Fruit fly (Drosophila melanogaster) whole organism, embryonic: ENCODE measurements around the gene cl.

Experiments used
- Adf1 ChIP-seq: fragments of 200-800 bp; sonication (Bioruptor generic); IDR thresholded peaks from 2 replicates; pipeline ENCODE4 v1.3.6; 2022; ENCODE audit warnings: missing biosample characterization, missing genetic modification characterization
- Atf-2 ChIP-seq: fragments of 200-800 bp; sonication (Bioruptor generic); optimal IDR thresholded peaks from 2 replicates; lab custom pipeline; 2016; ENCODE audit warnings: missing biosample characterization, missing genetic modification characterization
- BEAF-32 ChIP-seq: fragments of 200-800 bp; sonication (Bioruptor generic); optimal IDR thresholded peaks from 3 replicates; lab custom pipeline; 2017; ENCODE audit warnings: missing biosample characterization, missing genetic modification characterization, mild to moderate bottlenecking, moderate library complexity, missing genetic modification reagents
- C15 ChIP-seq: fragments of 200-800 bp; sonication (Bioruptor generic); IDR thresholded peaks from 3 replicates; pipeline ENCODE4 v1.3.6; 2022; ENCODE audit warnings: missing biosample characterization, missing genetic modification characterization
- CG10462 ChIP-seq: fragments of 200-800 bp; sonication (Bioruptor generic); optimal IDR thresholded peaks from 2 replicates; lab custom pipeline; 2016; ENCODE audit warnings: missing biosample characterization, missing genetic modification characterization
- CG12659 ChIP-seq: fragments of 200-800 bp; sonication (Bioruptor generic); optimal IDR thresholded peaks from 3 replicates; lab custom pipeline; 2017; ENCODE audit warnings: mild to moderate bottlenecking, missing biosample characterization, missing genetic modification reagents, missing genetic modification characterization
- CG12942 ChIP-seq: fragments of 200-800 bp; sonication (Bioruptor generic); optimal IDR thresholded peaks from 3 replicates; lab custom pipeline; 2016; ENCODE audit warnings: missing biosample characterization, missing genetic modification characterization
- CG13123 ChIP-seq: fragments of 200-800 bp; sonication (Bioruptor generic); optimal IDR thresholded peaks from 2 replicates; lab custom pipeline; 2016; ENCODE audit warnings: missing biosample characterization, missing genetic modification characterization
- CG14441 ChIP-seq: fragments of 200-800 bp; sonication (Bioruptor generic); IDR thresholded peaks from 2 replicates; pipeline ENCODE4 v1.3.6; 2022; ENCODE audit warnings: missing biosample characterization, missing genetic modification characterization
- CG14667 ChIP-seq: fragments of 200-800 bp; sonication (Bioruptor generic); IDR thresholded peaks from 2 replicates; pipeline ENCODE4 v1.3.6; 2022; ENCODE audit warnings: missing biosample characterization, missing genetic modification characterization
- CG15601 ChIP-seq: fragments of 200-800 bp; sonication (Bioruptor generic); optimal IDR thresholded peaks from 3 replicates; lab custom pipeline; 2019; ENCODE audit warnings: missing biosample characterization, mild to moderate bottlenecking, missing genetic modification characterization, moderate library complexity
- CG17829 ChIP-seq: fragments of 200-800 bp; optimal IDR thresholded peaks from 2 replicates; lab custom pipeline; 2019; ENCODE audit warnings: missing biosample characterization, mild to moderate bottlenecking, missing genetic modification characterization, moderate library complexity
- CG2199 ChIP-seq: fragments of 200-800 bp; sonication (Bioruptor generic); IDR thresholded peaks from 3 replicates; pipeline ENCODE4 v1.3.6; 2022; ENCODE audit warnings: missing biosample characterization, missing genetic modification characterization
- CG3065 ChIP-seq: fragments of 200-800 bp; sonication (Bioruptor generic); optimal IDR thresholded peaks from 2 replicates; lab custom pipeline; 2016; ENCODE audit warnings: missing biosample characterization, missing genetic modification characterization
- CG32772 ChIP-seq: fragments of 200-800 bp; sonication (Bioruptor generic); IDR thresholded peaks from 2 replicates; pipeline ENCODE4 v1.3.6; 2022; ENCODE audit warnings: missing biosample characterization, missing genetic modification characterization
- CG33213 ChIP-seq: fragments of 200-800 bp; sonication (Bioruptor generic); optimal IDR thresholded peaks from 3 replicates; lab custom pipeline; 2016; ENCODE audit warnings: missing biosample characterization, missing genetic modification characterization
- CG5245 ChIP-seq: fragments of 200-800 bp; sonication (Bioruptor generic); optimal IDR thresholded peaks from 3 replicates; lab custom pipeline; 2016; ENCODE audit warnings: missing biosample characterization, missing genetic modification characterization
- CG6813 ChIP-seq: fragments of 200-800 bp; sonication (Bioruptor generic); optimal IDR thresholded peaks from 2 replicates; lab custom pipeline; 2017; ENCODE audit warnings: missing biosample characterization, missing genetic modification characterization, mild to moderate bottlenecking, moderate library complexity, missing genetic modification reagents
- CG8478 ChIP-seq: fragments of >200 bp; optimal IDR thresholded peaks from 2 replicates; lab custom pipeline; 2018
- CG8924 ChIP-seq: fragments of 200-800 bp; optimal IDR thresholded peaks from 3 replicates; lab custom pipeline; 2019; ENCODE audit warnings: missing biosample characterization, mild to moderate bottlenecking, missing genetic modification characterization, moderate library complexity
- CHES-1-like ChIP-seq: fragments of 200-800 bp; sonication (Bioruptor generic); optimal IDR thresholded peaks from 2 replicates; lab custom pipeline; 2016; ENCODE audit warnings: missing biosample characterization, missing genetic modification characterization
- Dad ChIP-seq: fragments of 200-800 bp; sonication (Bioruptor generic); optimal IDR thresholded peaks from 3 replicates; lab custom pipeline; 2016; ENCODE audit warnings: missing biosample characterization, missing genetic modification characterization
- HHEX ChIP-seq: fragments of 200-800 bp; sonication (Bioruptor generic); optimal IDR thresholded peaks from 3 replicates; lab custom pipeline; 2017; ENCODE audit warnings: missing biosample characterization, mild to moderate bottlenecking, missing genetic modification characterization, missing genetic modification reagents
- HLH3B ChIP-seq: fragments of 200-800 bp; sonication (Bioruptor generic); IDR thresholded peaks from 2 replicates; pipeline ENCODE4 v1.3.6; 2022; ENCODE audit warnings: missing biosample characterization, missing genetic modification characterization
- Hr39 ChIP-seq: fragments of >200 bp; optimal IDR thresholded peaks from 2 replicates; lab custom pipeline; 2017
- Neu2 ChIP-seq: fragments of 200-800 bp; sonication (Bioruptor generic); optimal IDR thresholded peaks from 3 replicates; lab custom pipeline; 2016; ENCODE audit warnings: missing biosample characterization, missing genetic modification characterization, borderline replicate concordance
- Ptx1 ChIP-seq: fragments of 200-800 bp; sonication (Bioruptor generic); IDR thresholded peaks from 2 replicates; pipeline ENCODE4 v1.3.6; 2022; ENCODE audit warnings: missing biosample characterization, missing genetic modification characterization
- abd-A ChIP-seq: fragments of 200-800 bp; sonication (Bioruptor generic); optimal IDR thresholded peaks from 3 replicates; lab custom pipeline; 2019; ENCODE audit warnings: missing biosample characterization, mild to moderate bottlenecking, missing genetic modification characterization, moderate library complexity
- bsh ChIP-seq, 2 experiments: fragments of 200-800 bp; sonication (Bioruptor generic); optimal IDR thresholded peaks; 2 replicates each; lab custom pipeline; 2017 to 2018; ENCODE audit warnings: mild to moderate bottlenecking in 2 of 2, missing biosample characterization in 2 of 2, missing genetic modification characterization in 2 of 2, moderate library complexity in 1 of 2
- cato ChIP-seq: fragments of 200-800 bp; sonication (Bioruptor generic); optimal IDR thresholded peaks from 2 replicates; lab custom pipeline; 2016; ENCODE audit warnings: missing biosample characterization, missing genetic modification characterization, borderline replicate concordance
- chinmo ChIP-seq: fragments of 200-800 bp; sonication (Bioruptor generic); IDR thresholded peaks from 4 replicates; pipeline ENCODE4 v1.3.6; 2022; ENCODE audit warnings: missing biosample characterization, missing genetic modification characterization; ENCODE audit not compliant: partially characterized antibody
- croc ChIP-seq: fragments of 200-800 bp; sonication (Bioruptor generic); conservative IDR thresholded peaks from 3 replicates; pipeline ENCODE4 v1.3.6; 2022; ENCODE audit warnings: missing biosample characterization, missing genetic modification characterization
- dm ChIP-seq: fragments of 200-800 bp; sonication (Bioruptor generic); optimal IDR thresholded peaks from 3 replicates; lab custom pipeline; 2016; ENCODE audit warnings: missing biosample characterization, missing genetic modification characterization
- gce ChIP-seq: fragments of 200-800 bp; sonication (Bioruptor generic); IDR thresholded peaks from 3 replicates; pipeline ENCODE4 v1.3.6; 2022; ENCODE audit warnings: missing biosample characterization, missing genetic modification characterization
- her ChIP-seq: fragments of 200-800 bp; sonication (Bioruptor generic); optimal IDR thresholded peaks from 2 replicates; lab custom pipeline; 2016; ENCODE audit warnings: missing biosample characterization, missing genetic modification characterization
- lbe ChIP-seq: fragments of 200-800 bp; sonication (Bioruptor generic); optimal IDR thresholded peaks from 2 replicates; lab custom pipeline; 2016; ENCODE audit warnings: missing biosample characterization, mild to moderate bottlenecking, missing genetic modification characterization
- maf-S ChIP-seq: fragments of 200-800 bp; sonication (Bioruptor generic); optimal IDR thresholded peaks from 2 replicates; lab custom pipeline; 2016; ENCODE audit warnings: missing biosample characterization, missing genetic modification characterization
- mirr ChIP-seq: fragments of 200-800 bp; sonication (Bioruptor generic); optimal IDR thresholded peaks from 3 replicates; lab custom pipeline; 2018; ENCODE audit warnings: missing biosample characterization, mild to moderate bottlenecking, missing genetic modification characterization
- nom ChIP-seq: fragments of 200-800 bp; sonication (Bioruptor generic); optimal IDR thresholded peaks from 2 replicates; lab custom pipeline; 2017; ENCODE audit warnings: missing biosample characterization, missing genetic modification characterization, mild to moderate bottlenecking, moderate library complexity, missing genetic modification reagents
- onecut ChIP-seq: fragments of 200-800 bp; sonication (Bioruptor generic); IDR thresholded peaks from 2 replicates; pipeline ENCODE4 v1.3.6; 2022; ENCODE audit warnings: missing biosample characterization, missing genetic modification characterization
- pan ChIP-seq, 4 experiments: fragments of >200 bp in 3 of 4; fragments of 200-800 bp in 1 of 4; sonication (Bioruptor generic) in 1 of 4; optimal IDR thresholded peaks in 3 of 4; IDR thresholded peaks in 1 of 4; 2 replicates each; pipeline versions ENCODE4 v1.3.6 to Lab custom; 2017 to 2022; ENCODE audit warnings: missing biosample characterization in 2 of 4, missing genetic modification characterization in 2 of 4, mixed read lengths in 1 of 4
- prd ChIP-seq, 3 experiments: fragments of >200 bp in 2 of 3; fragments of 200-800 bp in 1 of 3; sonication (Bioruptor generic) in 1 of 3; optimal IDR thresholded peaks in 2 of 3; IDR thresholded peaks in 1 of 3; 2 replicates in 2 of 3; 3 replicates in 1 of 3; pipeline versions ENCODE4 v1.3.6 to Lab custom; 2017 to 2022; ENCODE audit warnings: missing biosample characterization in 1 of 3, missing genetic modification characterization in 1 of 3
- repo ChIP-seq: fragments of 200-800 bp; sonication (Bioruptor generic); optimal IDR thresholded peaks from 2 replicates; lab custom pipeline; 2016; ENCODE audit warnings: missing biosample characterization, missing genetic modification characterization
- ro ChIP-seq: fragments of 200-800 bp; sonication (Bioruptor generic); IDR thresholded peaks from 2 replicates; pipeline ENCODE4 v1.3.6; 2022; ENCODE audit warnings: missing biosample characterization, missing genetic modification characterization
- shn ChIP-seq: fragments of 200-800 bp; sonication (Bioruptor generic); optimal IDR thresholded peaks from 3 replicates; lab custom pipeline; 2016; ENCODE audit warnings: missing biosample characterization, missing genetic modification characterization
- sna ChIP-seq: fragments of 200-800 bp; sonication (Bioruptor generic); IDR thresholded peaks from 2 replicates; pipeline ENCODE4 v1.3.6; 2022; ENCODE audit warnings: missing biosample characterization, missing genetic modification characterization; ENCODE audit not compliant: partially characterized antibody
- sqz ChIP-seq: fragments of 200-800 bp; sonication (Bioruptor generic); optimal IDR thresholded peaks from 3 replicates; lab custom pipeline; 2018; ENCODE audit warnings: missing biosample characterization, mild to moderate bottlenecking, missing genetic modification characterization
- tgo ChIP-seq: fragments of 200-800 bp; sonication (Bioruptor generic); IDR thresholded peaks from 3 replicates; pipeline ENCODE4 v1.3.6; 2022; ENCODE audit warnings: missing biosample characterization, missing genetic modification characterization
- ttk ChIP-seq: fragments of 200-800 bp; sonication (Bioruptor generic); IDR thresholded peaks from 2 replicates; pipeline ENCODE4 v2.1.2; 2022; ENCODE audit warnings: missing biosample characterization, missing genetic modification characterization
- vvl ChIP-seq: fragments of 200-800 bp; sonication (Bioruptor generic); IDR thresholded peaks from 2 replicates; pipeline ENCODE4 v1.3.6; 2022; ENCODE audit warnings: missing biosample characterization, missing genetic modification characterization

cl gene

dm6 chr2L:5489757-5490359 is 30.1 kb upstream of the cl start (continued):
- TF ChIP-seq Hr39 (peak; percentile 40), CG6813 (GFP tag; lab: Kevin White, UChicago) (no peak), cato (GFP tag; lab: Kevin White, UChicago) (no peak), Adf1 (no peak), repo (GFP tag; lab: Kevin White, UChicago) (no peak), bsh (GFP tag; optimal IDR thresholded peaks at IDR 0.05; lab: Kevin White, UChicago) (no peak), dm (GFP tag; lab: Kevin White, UChicago) (no peak), ttk (0 out of 2 replicates have a peak, but pooled peaks have one; percentile 29), prd (optimal IDR thresholded peaks at IDR 0.05; lab: Kevin White, UChicago) (no peak), prd (GFP tag; IDR thresholded peaks at IDR 0.05; lab: Robert Waterston, UW) (peak; percentile 42; the same call in 2 of the 3 replicates), tgo (no peak), lbe (GFP tag; lab: Kevin White, UChicago) (no peak), CG14441 (GFP tag; lab: Robert Waterston, UW) (peak; percentile 33; the same call in 1 of the 2 replicates), CG13123 (GFP tag; lab: Kevin White, UChicago) (no peak), CG12659 (GFP tag; lab: Kevin White, UChicago) (no peak), Atf-2 (GFP tag; lab: Kevin White, UChicago) (no peak), CHES-1-like (GFP tag; lab: Kevin White, UChicago) (no peak), CG3065 (no peak), CG8924 (tag; lab: Kevin White, UChicago) (no peak), CG14667 (no peak), mirr (no peak), pan (optimal IDR thresholded peaks at IDR 0.05; lab: Kevin White, UChicago) (no peak), pan (GFP tag; optimal IDR thresholded peaks at IDR 0.05 in 1 of 2, IDR thresholded peaks at IDR 0.05 in 1 of 2) (peak in 1 of 2 experiments; percentile 46), abd-A (tag; lab: Kevin White, UChicago) (no peak), shn (GFP tag; lab: Kevin White, UChicago) (no peak), CG8478 (lab: Kevin White, UChicago) (no peak), CG17829 (tag; lab: Kevin White, UChicago) (no peak), nom (GFP tag; lab: Kevin White, UChicago) (peak; percentile 67), ro (no peak), C15 (GFP tag; lab: Robert Waterston, UW) (no peak), CG12942 (GFP tag; lab: Kevin White, UChicago) (no peak), CG5245 (GFP tag; lab: Kevin White, UChicago) (no peak), sna (GFP tag; lab: Robert Waterston, UW) (no peak), Dad (GFP tag; lab: Kevin White, UChicago) (no peak), croc (GFP tag; lab: Robert Waterston, UW) (no peak), HLH3B (no peak), CG32772 (peak; percentile 78), sqz (peak; percentile 60), onecut (GFP tag; lab: Robert Waterston, UW) (no peak), maf-S (GFP tag; lab: Kevin White, UChicago) (no peak), her (GFP tag; lab: Kevin White, UChicago) (no peak), Neu2 (GFP tag; lab: Kevin White, UChicago) (no peak), vvl (GFP tag; lab: Robert Waterston, UW) (no peak), CG2199 (GFP tag; lab: Robert Waterston, UW) (peak; percentile 73; the same call in 2 of the 3 replicates), HHEX (GFP tag; lab: Kevin White, UChicago) (no peak), chinmo (GFP tag; lab: Robert Waterston, UW) (0 out of 4 replicates have a peak, but pooled peaks have one; percentile 15), Ptx1 (GFP tag; lab: Robert Waterston, UW) (0 out of 2 replicates have a peak, but pooled peaks have one; percentile 24), gce (GFP tag; lab: Robert Waterston, UW) (no peak), CG15601 (tag; lab: Kevin White, UChicago) (no peak), CG10462 (GFP tag; lab: Kevin White, UChicago) (no peak), CG33213 (no peak), BEAF-32 (GFP tag; lab: Kevin White, UChicago) (no peak)
